Worm (Caenorhabditis elegans): ENCODE results near the gene Y55F3AM.13.

Gene Y55F3AM.13

ce11 chrIV:1005761-1006160, 50.4 kb downstream of the Y55F3AM.13 start, which contains the start of gene immp-2:
TSS of gene immp-2 (minus strand) at chrIV:1005861.
- no peak for TF ChIP-seq drap-1 (GFP tag; optimal IDR thresholded peaks at IDR 0.05)
